Worm (Caenorhabditis elegans): ENCODE results near the gene msp-49.

DNA sequence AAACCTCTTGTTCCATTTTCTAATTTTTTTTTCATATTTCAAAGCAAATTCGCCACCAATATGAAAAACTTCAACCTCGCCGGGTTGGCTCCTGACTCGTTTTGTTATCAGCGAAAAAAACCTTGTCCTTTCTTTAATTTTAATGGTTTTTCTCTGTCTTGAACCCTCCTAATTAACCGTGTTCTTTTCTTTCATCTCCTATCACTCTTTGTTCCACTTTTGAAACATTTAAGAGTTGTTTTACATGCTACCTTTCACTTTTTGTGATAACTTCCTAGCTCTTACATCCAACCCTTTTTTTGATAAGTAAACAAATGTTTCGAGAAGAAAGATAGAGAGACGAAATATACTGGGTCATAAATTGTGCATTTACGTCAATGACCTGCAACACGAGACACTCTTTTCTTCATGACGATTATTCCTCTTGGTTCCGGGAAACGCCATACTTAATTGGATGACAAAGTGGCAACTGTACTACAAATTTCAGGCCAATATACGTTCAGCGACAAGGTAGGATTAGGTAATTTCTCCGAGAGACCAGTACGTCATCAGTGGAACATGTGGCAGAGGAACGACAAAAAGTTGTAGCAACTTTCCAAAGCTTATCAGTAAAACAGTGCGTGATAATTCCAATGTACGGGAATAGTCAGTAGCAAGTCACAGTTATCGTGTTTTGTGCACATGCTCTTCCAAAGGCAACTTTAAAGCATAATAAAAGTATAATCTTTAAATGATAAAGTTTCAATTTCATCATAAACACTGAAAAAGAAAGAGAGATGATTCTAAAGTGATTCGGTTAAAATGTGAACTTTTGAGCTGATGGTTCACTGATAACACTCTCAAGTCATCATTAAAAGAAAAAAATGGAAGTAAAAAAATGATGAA lies 9.3 kb upstream of the msp-49 start:
- TF ChIP-seq cog-1 (tag; optimal IDR thresholded peaks at IDR 0.05) = no peak
- no peak for TF ChIP-seq tab-1 (GFP tag; IDR thresholded peaks at IDR 0.05)
- TF ChIP-seq flt-1 (GFP tag; IDR thresholded peaks at IDR 0.05) = no peak
- no peak for TF ChIP-seq ref-1 (GFP tag; conservative IDR thresholded peaks at IDR 0.05)
- TF ChIP-seq med-1 (GFP tag; optimal IDR thresholded peaks at IDR 0.05; ENCODE audit: insufficient read depth) = no peak
